Worm (Caenorhabditis elegans): ENCODE measurements around the gene oig-1.

oig-1 gene

DNA sequence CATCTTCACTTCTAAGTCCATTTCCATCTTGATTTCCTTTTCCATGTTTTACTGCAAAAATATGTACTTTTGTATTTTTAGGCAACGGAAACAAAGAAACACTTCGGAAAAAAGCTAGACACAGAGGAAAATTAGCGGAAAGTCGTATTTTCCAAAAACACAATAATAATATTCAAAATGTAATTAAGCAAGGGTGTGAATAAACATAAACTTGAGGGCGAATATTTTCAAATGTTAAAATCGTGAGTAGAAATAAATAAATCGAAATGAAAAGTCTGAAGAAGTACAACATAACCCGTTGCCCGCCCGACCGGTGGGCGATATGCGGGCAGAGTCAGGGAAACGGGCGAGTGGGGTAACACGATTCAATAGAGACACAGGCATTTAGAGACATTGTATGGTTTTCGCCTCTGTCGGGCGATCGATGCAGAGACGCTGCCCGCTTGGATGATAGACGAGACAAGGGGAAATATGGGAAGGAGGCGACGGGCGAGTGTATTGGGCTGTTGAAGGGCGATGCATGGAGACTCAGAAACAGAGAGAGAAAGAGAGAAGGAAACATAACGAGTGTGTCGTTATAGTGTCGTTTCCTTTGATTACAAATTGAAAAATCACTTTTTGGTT is 11.6 kb upstream of the oig-1 start, which contains the start of gene C09E7.4 (continued):
- TF ChIP-seq T23F11.4 (GFP tag; optimal IDR thresholded peaks at IDR 0.05) (peak; percentile 48), ama-1 (optimal IDR thresholded peaks at IDR 0.05) (no peak), pros-1 (tag; optimal IDR thresholded peaks at IDR 0.05) (peak; percentile 18), ceh-2 (tag; optimal IDR thresholded peaks at IDR 0.05) (peak; percentile 64), ceh-34 (tag; optimal IDR thresholded peaks at IDR 0.05) (peak; percentile 68)

DNA sequence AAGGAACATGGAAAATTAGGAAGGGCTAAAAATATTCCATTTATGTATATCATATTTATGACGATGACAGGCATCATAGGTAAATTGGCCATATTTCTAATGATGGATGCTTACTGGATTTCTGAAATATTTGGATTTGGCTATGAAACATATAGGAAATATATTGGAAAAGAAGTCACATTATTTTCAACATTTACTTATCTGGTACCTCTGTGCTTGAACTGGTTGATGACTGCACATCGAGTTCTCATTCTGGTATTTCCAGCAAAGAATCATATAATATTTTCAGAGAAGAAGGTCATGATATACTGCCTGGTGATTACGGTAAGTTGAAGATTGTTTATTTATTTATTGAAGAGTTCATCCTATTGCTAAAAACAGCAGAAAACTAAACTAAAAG is 7.2 kb upstream of the oig-1 start, which contains the start of gene srxa-5:
srxa-5 (plus strand) TSS at position 301 of the 400 bp plus-strand sequence.
- TF ChIP-seq tbx-2 (tag; optimal IDR thresholded peaks at IDR 0.05) (no peak), F13H6.1 (tag; optimal IDR thresholded peaks at IDR 0.05) (no peak), gmeb-2 (tag; optimal IDR thresholded peaks at IDR 0.05) (no peak), mec-3 (tag; optimal IDR thresholded peaks at IDR 0.05; ENCODE audit: borderline replicate concordance) (no peak), nhr-11 (tag; optimal IDR thresholded peaks at IDR 0.05) (no peak)

DNA sequence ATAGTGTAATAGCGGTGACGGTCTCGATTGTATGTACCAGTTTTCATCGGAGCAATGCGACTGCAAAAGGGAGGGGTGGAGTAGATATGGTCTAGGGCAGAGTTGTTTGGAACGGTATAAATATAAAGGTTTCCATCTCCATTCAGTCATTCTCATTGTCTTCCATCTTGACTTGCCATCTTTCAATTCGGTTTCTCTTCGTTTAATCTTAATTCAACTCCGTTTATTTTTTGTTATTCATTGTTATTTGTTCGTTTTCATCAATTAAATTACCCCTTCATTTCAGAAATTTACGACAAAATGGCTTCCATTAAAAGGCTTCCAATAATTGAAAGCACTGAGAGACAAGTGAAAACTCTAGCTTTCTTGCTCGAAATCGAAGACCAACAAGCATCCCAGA is 5.6 kb upstream of the oig-1 start, which contains the start of gene C09E7.11:
C09E7.11 (plus strand) TSS at position 301 of the 400 bp plus-strand sequence.
- TF ChIP-seq unc-86 (tag; optimal IDR thresholded peaks at IDR 0.05) (no peak), elt-4 (tag; optimal IDR thresholded peaks at IDR 0.05) (no peak), hlh-15 (tag; optimal IDR thresholded peaks at IDR 0.05) (no peak), elt-2 (tag; optimal IDR thresholded peaks at IDR 0.05) (no peak), fkh-10 (GFP tag; optimal IDR thresholded peaks at IDR 0.05) (no peak), K09A11.1 (tag; optimal IDR thresholded peaks at IDR 0.05; ENCODE audit: insufficient read depth) (no peak), unc-3 (GFP tag; conservative IDR thresholded peaks at IDR 0.05) (no peak), unc-3 (tag; optimal IDR thresholded peaks at IDR 0.05) (no peak), hlh-6 (tag; optimal IDR thresholded peaks at IDR 0.05) (no peak), unc-55 (GFP tag; optimal IDR thresholded peaks at IDR 0.05) (no peak), ref-2 (tag; optimal IDR thresholded peaks at IDR 0.05) (no peak)

DNA sequence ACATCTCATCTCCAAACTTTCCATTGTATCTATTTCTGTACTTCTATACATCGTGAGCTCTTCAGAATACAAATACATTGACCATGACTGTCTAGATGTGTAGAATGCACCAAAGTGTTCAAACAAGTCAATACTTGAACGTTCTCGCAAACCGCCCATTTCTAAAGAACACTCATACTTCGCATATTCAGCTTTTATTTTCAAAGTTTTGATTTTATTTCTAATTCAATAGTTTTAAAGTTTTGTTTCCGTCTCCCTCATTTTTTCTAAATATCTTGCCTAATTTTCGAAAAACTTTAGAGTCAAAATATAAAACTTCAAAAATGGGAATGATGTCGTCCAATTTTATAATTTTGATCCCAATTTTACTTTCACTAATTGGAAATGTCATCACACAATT is 2.4 kb upstream of the oig-1 start, which contains the start of gene pqn-10:
pqn-10 (plus strand) TSS at position 301 of the 400 bp plus-strand sequence.
- TF ChIP-seq hlh-30 (tag; optimal IDR thresholded peaks at IDR 0.05; ENCODE audit: insufficient read depth) (no peak), T23F11.4 (GFP tag; optimal IDR thresholded peaks at IDR 0.05) (no peak), unc-55 (GFP tag; optimal IDR thresholded peaks at IDR 0.05) (no peak)

DNA sequence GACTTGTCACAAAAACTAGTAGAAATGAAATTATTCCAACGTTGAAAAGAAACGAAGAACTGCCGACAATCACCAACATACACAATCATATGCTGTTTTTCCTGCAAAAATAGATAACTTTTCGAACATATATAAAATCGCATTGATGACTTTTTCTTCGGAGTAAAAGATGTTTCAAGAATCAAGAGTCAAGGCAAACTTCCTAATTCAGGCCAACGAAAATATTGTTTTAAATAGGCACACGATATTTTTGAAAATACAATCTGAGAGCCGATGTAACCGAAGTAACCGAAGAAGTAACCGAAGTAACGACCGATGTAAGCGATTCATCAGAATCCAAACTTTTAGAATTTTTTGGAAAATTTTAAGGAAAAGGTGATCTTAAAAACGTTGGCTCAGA is 5.5 kb downstream of the oig-1 start, which contains the start of gene C09E7.10:
C09E7.10 (minus strand) TSS at position 101 of the 400 bp plus-strand sequence.
- no peak for TF ChIP-seq ref-2 (tag; optimal IDR thresholded peaks at IDR 0.05)
- TF ChIP-seq pax-1 (tag; optimal IDR thresholded peaks at IDR 0.05) = no peak
- no peak for TF ChIP-seq pros-1 (tag; optimal IDR thresholded peaks at IDR 0.05)
- TF ChIP-seq rnt-1 (tag; optimal IDR thresholded peaks at IDR 0.05) = no peak
- no peak for TF ChIP-seq ets-4 (tag; optimal IDR thresholded peaks at IDR 0.05)
- no peak for TF ChIP-seq pha-2 (tag; optimal IDR thresholded peaks at IDR 0.05)
- TF ChIP-seq che-1 (tag; optimal IDR thresholded peaks at IDR 0.05) = no peak
- TF ChIP-seq odd-2 (tag; optimal IDR thresholded peaks at IDR 0.05) = no peak
- TF ChIP-seq elt-2 (tag; optimal IDR thresholded peaks at IDR 0.05) = no peak
- TF ChIP-seq nhr-232 (tag; optimal IDR thresholded peaks at IDR 0.05) = no peak

DNA sequence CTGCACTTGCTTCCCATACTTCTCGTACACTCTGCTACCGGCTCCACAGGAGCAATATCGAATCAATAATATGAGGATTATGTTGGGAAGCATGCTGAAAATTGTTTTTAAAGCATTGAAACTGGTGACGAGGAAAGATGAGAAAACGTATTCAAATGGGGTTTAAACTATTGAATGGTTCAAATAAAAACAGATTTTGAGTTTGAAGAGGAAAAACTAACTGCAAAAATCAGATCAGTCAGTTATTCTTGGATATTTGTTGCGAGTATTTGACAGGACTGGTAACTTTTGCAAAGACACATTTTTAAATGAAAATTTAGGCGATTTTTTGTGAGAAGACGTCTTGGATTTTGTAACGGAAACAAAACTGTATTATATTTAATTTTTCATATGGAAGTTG is 10.8 kb downstream of the oig-1 start, which contains the start of gene acr-5:
acr-5 (minus strand) TSS at position 101 of the 400 bp plus-strand sequence.
- TF ChIP-seq unc-55 (GFP tag; optimal IDR thresholded peaks at IDR 0.05) (no peak), pag-3 (tag; optimal IDR thresholded peaks at IDR 0.05; ENCODE audit: borderline replicate concordance) (no peak), hlh-6 (tag; optimal IDR thresholded peaks at IDR 0.05) (no peak), fkh-10 (GFP tag; optimal IDR thresholded peaks at IDR 0.05) (no peak), nfya-1 (tag; optimal IDR thresholded peaks at IDR 0.05) (no peak), dmd-4 (tag; optimal IDR thresholded peaks at IDR 0.05; ENCODE audit: borderline replicate concordance) (no peak), ttx-3 (tag; optimal IDR thresholded peaks at IDR 0.05) (no peak), rnt-1 (tag; optimal IDR thresholded peaks at IDR 0.05) (no peak), ceh-6 (GFP tag; optimal IDR thresholded peaks at IDR 0.05) (no peak), ceh-30 (tag; optimal IDR thresholded peaks at IDR 0.05) (no peak), sox-4 (tag; optimal IDR thresholded peaks at IDR 0.05) (no peak)
